Worm (Caenorhabditis elegans) whole organism, midembryonic: ENCODE data around the gene F40H3.1.

Source experiments
- T22C8.4 ChIP-seq: fragments of 200-800 bp; sonication (Bioruptor generic); IDR thresholded peaks from 2 replicates; pipeline ENCODE4 v1.3.6; 2022; ENCODE audit warnings: missing genetic modification characterization, missing compliant biosample characterization
- cog-1 ChIP-seq: sonication (generic microtip); optimal IDR thresholded peaks from 2 replicates; lab custom pipeline; 2016; ENCODE audit warnings: missing genetic modification characterization, missing compliant biosample characterization
- flt-1 ChIP-seq: fragments of 200-800 bp; sonication (Bioruptor generic); IDR thresholded peaks from 2 replicates; pipeline ENCODE4 v1.3.6; 2022; ENCODE audit warnings: missing genetic modification characterization, missing compliant biosample characterization
- klf-2 ChIP-seq: fragments of 200-800 bp; sonication (Bioruptor generic); conservative IDR thresholded peaks from 2 replicates; pipeline ENCODE4 v1.3.6; 2022; ENCODE audit warnings: missing genetic modification reagents, missing genetic modification characterization, missing compliant biosample characterization
- med-1 ChIP-seq: sonication (generic microtip); optimal IDR thresholded peaks from 2 replicates; lab custom pipeline; 2017; ENCODE audit warnings: missing genetic modification characterization, mild to moderate bottlenecking, missing compliant biosample characterization, antibody characterized with exemption, missing genetic modification reagents; ENCODE audit not compliant: insufficient read depth
- ref-1 ChIP-seq: fragments of 200-800 bp; sonication (Bioruptor generic); conservative IDR thresholded peaks from 2 replicates; pipeline ENCODE4 v1.3.6; 2022; ENCODE audit warnings: missing genetic modification reagents, missing genetic modification characterization, missing compliant biosample characterization
- tab-1 ChIP-seq: fragments of 200-800 bp; sonication (Bioruptor generic); IDR thresholded peaks from 2 replicates; pipeline ENCODE4 v1.3.6; 2022; ENCODE audit warnings: missing genetic modification characterization, missing compliant biosample characterization
- ztf-23 ChIP-seq: fragments of 200-800 bp; sonication (Bioruptor generic); IDR thresholded peaks from 2 replicates; pipeline ENCODE4 v1.3.6; 2022; ENCODE audit warnings: missing genetic modification reagents, missing genetic modification characterization, missing compliant biosample characterization
- ztf-29 ChIP-seq: fragments of 200-800 bp; sonication (Bioruptor generic); IDR thresholded peaks from 2 replicates; pipeline ENCODE4 v1.3.6; 2022; ENCODE audit warnings: missing genetic modification reagents, missing genetic modification characterization, missing compliant biosample characterization

DNA sequence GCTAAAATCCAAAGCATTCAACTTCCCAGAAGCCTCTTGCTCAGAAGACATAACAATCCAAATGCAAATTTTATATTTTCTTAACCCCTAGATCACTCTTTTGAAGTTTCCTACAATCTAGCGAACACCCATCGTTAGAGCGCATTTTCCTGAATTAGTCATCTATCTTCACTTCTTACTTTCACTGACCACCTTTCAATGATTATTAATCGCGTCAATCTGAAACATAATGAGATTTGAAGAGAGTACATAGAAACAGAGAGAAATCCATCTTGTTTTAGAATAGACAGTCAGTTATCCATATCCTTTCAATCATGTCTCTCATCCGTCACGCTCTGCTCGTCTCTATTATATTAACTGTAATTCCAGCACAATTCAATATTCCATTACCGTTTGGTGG is 8.4 kb upstream of the F40H3.1 start, which contains the start of gene F40H3.3:
- TF ChIP-seq flt-1 (GFP tag; lab: Robert Waterston, UW) (no peak), ref-1 (GFP tag; lab: Robert Waterston, UW) (no peak), ztf-23 (no peak), med-1 (no peak), T22C8.4 (GFP tag; lab: Robert Waterston, UW) (no peak), klf-2 (no peak), ztf-29 (GFP tag; lab: Robert Waterston, UW) (no peak), cog-1 (tag; lab: Kevin White, UChicago) (no peak), tab-1 (GFP tag; lab: Robert Waterston, UW) (no peak)
